Worm (Caenorhabditis elegans) whole organism, young adult: Measurements from ENCODE around the gene dct-11.

ENCODE experiments used
- B0261.1 ChIP-seq: sonication (generic microtip); optimal IDR thresholded peaks from 2 replicates; lab custom pipeline; 2016; ENCODE audit warnings: mild to moderate bottlenecking, missing genetic modification characterization, moderate library complexity, missing compliant biosample characterization
- B0336.3 ChIP-seq: fragments of 200-800 bp; sonication (Bioruptor generic); IDR thresholded peaks from 2 replicates; pipeline ENCODE4 v1.3.6; 2022; ENCODE audit warnings: missing genetic modification characterization, missing compliant biosample characterization
- C06A6.2 ChIP-seq: fragments of 200-800 bp; sonication (Bioruptor generic); conservative IDR thresholded peaks from 2 replicates; pipeline ENCODE4 v1.3.6; 2022; ENCODE audit warnings: missing genetic modification characterization, missing compliant biosample characterization
- F10E7.11 ChIP-seq: sonication (generic microtip); optimal IDR thresholded peaks from 2 replicates; lab custom pipeline; 2017; ENCODE audit warnings: mild to moderate bottlenecking, missing genetic modification characterization, moderate library complexity, missing compliant biosample characterization
- F23B12.7 ChIP-seq: sonication (generic microtip); optimal IDR thresholded peaks from 2 replicates; lab custom pipeline; 2017; ENCODE audit warnings: missing genetic modification characterization, mild to moderate bottlenecking, missing compliant biosample characterization, antibody characterized with exemption, moderate library complexity; ENCODE audit not compliant: insufficient read depth
- F37B4.10 ChIP-seq: fragments of 200-800 bp; sonication (Bioruptor generic); IDR thresholded peaks from 2 replicates; pipeline ENCODE4 v1.3.6; 2022; ENCODE audit warnings: missing genetic modification characterization, missing compliant biosample characterization
- F52B5.7 ChIP-seq: sonication (generic microtip); optimal IDR thresholded peaks from 2 replicates; lab custom pipeline; 2016; ENCODE audit warnings: mild to moderate bottlenecking, missing genetic modification characterization, missing compliant biosample characterization
- K11D2.4 ChIP-seq: fragments of 200-800 bp; sonication (Bioruptor generic); IDR thresholded peaks from 2 replicates; pipeline ENCODE4 v1.3.6; 2022; ENCODE audit warnings: missing genetic modification reagents, missing genetic modification characterization, missing compliant biosample characterization
- T07F8.4 ChIP-seq: sonication (generic microtip); optimal IDR thresholded peaks from 2 replicates; lab custom pipeline; 2016; ENCODE audit warnings: mild to moderate bottlenecking, missing genetic modification characterization, moderate library complexity, missing compliant biosample characterization
- Y67H2A.10 ChIP-seq: fragments of 200-800 bp; sonication (Bioruptor generic); conservative IDR thresholded peaks from 2 replicates; pipeline ENCODE4 v1.3.6; 2022; ENCODE audit warnings: missing genetic modification reagents, missing genetic modification characterization, missing compliant biosample characterization
- Y79H2A.3 ChIP-seq: fragments of 200-800 bp; sonication (Bioruptor generic); conservative IDR thresholded peaks from 2 replicates; pipeline ENCODE4 v1.3.6; 2022; ENCODE audit warnings: missing genetic modification reagents, missing genetic modification characterization, missing compliant biosample characterization
- ZK185.1 ChIP-seq: sonication (generic microtip); optimal IDR thresholded peaks from 2 replicates; lab custom pipeline; 2016; ENCODE audit warnings: mild to moderate bottlenecking, missing genetic modification characterization, missing compliant biosample characterization; ENCODE audit not compliant: poor library complexity, severe bottlenecking
- akir-1 ChIP-seq: fragments of 200-800 bp; sonication (Bioruptor generic); optimal IDR thresholded peaks from 2 replicates; lab custom pipeline; 2018; ENCODE audit warnings: mild to moderate bottlenecking, missing genetic modification characterization, moderate library complexity, missing compliant biosample characterization
- aptf-2 ChIP-seq: fragments of 200-800 bp; sonication (Bioruptor generic); conservative IDR thresholded peaks from 2 replicates; pipeline ENCODE4 v1.3.6; 2022; ENCODE audit warnings: missing genetic modification reagents, missing genetic modification characterization, missing compliant biosample characterization
- aptf-3 ChIP-seq: fragments of 200-800 bp; sonication (Bioruptor generic); IDR thresholded peaks from 2 replicates; pipeline ENCODE4 v1.3.6; 2022; ENCODE audit warnings: missing genetic modification characterization, missing compliant biosample characterization
- bed-1 ChIP-seq: fragments of 200-800 bp; sonication (Bioruptor generic); IDR thresholded peaks from 2 replicates; pipeline ENCODE4 v1.3.6; 2022; ENCODE audit warnings: missing genetic modification reagents, missing genetic modification characterization, missing compliant biosample characterization
- ccch-3 ChIP-seq: fragments of 200-800 bp; sonication (Bioruptor generic); optimal IDR thresholded peaks from 2 replicates; lab custom pipeline; 2018; ENCODE audit warnings: mild to moderate bottlenecking, missing genetic modification characterization, missing compliant biosample characterization
- cebp-2 ChIP-seq: fragments of 200-800 bp; sonication (Bioruptor generic); IDR thresholded peaks from 2 replicates; pipeline ENCODE4 v1.3.6; 2022; ENCODE audit warnings: missing genetic modification characterization, missing compliant biosample characterization
- ceh-40 ChIP-seq: fragments of 200-800 bp; sonication (Bioruptor generic); IDR thresholded peaks from 2 replicates; pipeline ENCODE4 v1.3.6; 2022; ENCODE audit warnings: missing genetic modification characterization, missing compliant biosample characterization
- ceh-58 ChIP-seq: fragments of 200-800 bp; sonication (Bioruptor generic); IDR thresholded peaks from 2 replicates; pipeline ENCODE4 v1.3.6; 2022; ENCODE audit warnings: missing genetic modification characterization, missing compliant biosample characterization
- chd-7 ChIP-seq: sonication (generic microtip); optimal IDR thresholded peaks from 2 replicates; lab custom pipeline; 2016; ENCODE audit warnings: mild to moderate bottlenecking, missing genetic modification characterization, moderate library complexity, missing compliant biosample characterization
- die-1 ChIP-seq: sonication (generic microtip); optimal IDR thresholded peaks from 2 replicates; lab custom pipeline; 2016; ENCODE audit warnings: missing genotype, mild to moderate bottlenecking, missing genetic modification characterization, missing compliant biosample characterization
- dox-1 ChIP-seq: fragments of 200-800 bp; sonication (Bioruptor generic); IDR thresholded peaks from 2 replicates; pipeline ENCODE4 v1.3.6; 2022; ENCODE audit warnings: missing genetic modification reagents, missing genetic modification characterization, missing compliant biosample characterization
- efl-1 ChIP-seq: fragments of 150-350 bp; optimal IDR thresholded peaks from 2 replicates; lab custom pipeline; 2014; ENCODE audit warnings: missing biosample characterization, missing genetic modification reagents, missing genetic modification characterization
- egl-18 ChIP-seq: fragments of 200-800 bp; sonication (Bioruptor generic); IDR thresholded peaks from 2 replicates; pipeline ENCODE4 v1.3.6; 2022; ENCODE audit warnings: missing genetic modification reagents, missing genetic modification characterization, missing compliant biosample characterization
- gei-17 ChIP-seq: fragments of 200-800 bp; sonication (Bioruptor generic); optimal IDR thresholded peaks from 2 replicates; lab custom pipeline; 2018; ENCODE audit warnings: mild to moderate bottlenecking, missing genetic modification characterization, missing compliant biosample characterization
- hlh-12 ChIP-seq: sonication (generic microtip); optimal IDR thresholded peaks from 2 replicates; lab custom pipeline; 2016; ENCODE audit warnings: missing genetic modification characterization, missing compliant biosample characterization
- lir-1 ChIP-seq: fragments of 200-800 bp; sonication (Bioruptor generic); conservative IDR thresholded peaks from 2 replicates; pipeline ENCODE4 v1.3.6; 2022; ENCODE audit warnings: missing genetic modification reagents, missing genetic modification characterization, missing compliant biosample characterization
- lsl-1 ChIP-seq: fragments of 200-800 bp; sonication (Bioruptor generic); optimal IDR thresholded peaks from 2 replicates; lab custom pipeline; 2018; ENCODE audit warnings: mild to moderate bottlenecking, missing genetic modification characterization, moderate library complexity, missing compliant biosample characterization
- nfyb-1 ChIP-seq: fragments of 200-800 bp; sonication (Bioruptor generic); IDR thresholded peaks from 2 replicates; pipeline ENCODE4 v1.3.6; 2022; ENCODE audit warnings: missing genetic modification reagents, missing genetic modification characterization, missing compliant biosample characterization
- nhr-120 ChIP-seq: fragments of 200-800 bp; sonication (Bioruptor generic); IDR thresholded peaks from 2 replicates; pipeline ENCODE4 v1.3.6; 2022; ENCODE audit warnings: missing genetic modification characterization, missing compliant biosample characterization
- nhr-179 ChIP-seq: sonication (generic microtip); optimal IDR thresholded peaks from 2 replicates; lab custom pipeline; 2016; ENCODE audit warnings: mild to moderate bottlenecking, missing genetic modification characterization, missing compliant biosample characterization
- nhr-27 ChIP-seq: fragments of 200-800 bp; sonication (Bioruptor generic); optimal IDR thresholded peaks from 2 replicates; lab custom pipeline; 2018; ENCODE audit warnings: mild to moderate bottlenecking, missing genetic modification characterization, moderate library complexity, missing compliant biosample characterization
- nhr-80 ChIP-seq: sonication (generic microtip); optimal IDR thresholded peaks from 2 replicates; lab custom pipeline; 2016; ENCODE audit warnings: missing genetic modification characterization, missing compliant biosample characterization
- nhr-90 ChIP-seq: sonication (generic microtip); optimal IDR thresholded peaks from 2 replicates; lab custom pipeline; 2016; ENCODE audit warnings: missing genotype, mild to moderate bottlenecking, missing genetic modification characterization, missing compliant biosample characterization
- rpc-1 ChIP-seq, 2 experiments: fragments of 150-350 bp in 1 of 2; sonication (generic microtip) in 1 of 2; optimal IDR thresholded peaks; 2 replicates each; lab custom pipeline; 2014 to 2018; ENCODE audit warnings: missing biosample characterization in 1 of 2, missing genetic modification characterization in 1 of 2, missing genetic modification reagents in 1 of 2, missing genotype in 1 of 2
- snpc-3.4 ChIP-seq: sonication (generic microtip); optimal IDR thresholded peaks from 2 replicates; lab custom pipeline; 2017; ENCODE audit warnings: missing genetic modification characterization, mild to moderate bottlenecking, missing compliant biosample characterization, antibody characterized with exemption, moderate library complexity, missing genotype, missing genetic modification reagents
- somi-1 ChIP-seq: fragments of 200-800 bp; sonication (Bioruptor generic); optimal IDR thresholded peaks from 2 replicates; lab custom pipeline; 2018; ENCODE audit warnings: mild to moderate bottlenecking, missing genetic modification characterization, missing compliant biosample characterization
- unc-130 ChIP-seq: sonication (generic microtip); optimal IDR thresholded peaks from 2 replicates; lab custom pipeline; 2016; ENCODE audit warnings: missing genetic modification reagents, missing genetic modification characterization, missing compliant biosample characterization
- unc-62 ChIP-seq: fragments of 150-350 bp; optimal IDR thresholded peaks from 2 replicates; lab custom pipeline; 2014; ENCODE audit warnings: missing biosample characterization, missing genetic modification reagents, missing genetic modification characterization
- xnd-1 ChIP-seq: sonication (generic microtip); optimal IDR thresholded peaks from 2 replicates; lab custom pipeline; 2016; ENCODE audit warnings: missing genotype, missing genetic modification reagents, missing genetic modification characterization, missing compliant biosample characterization
- zim-3 ChIP-seq: sonication (generic microtip); optimal IDR thresholded peaks from 2 replicates; lab custom pipeline; 2017; ENCODE audit warnings: mild to moderate bottlenecking, missing genetic modification characterization, moderate library complexity, missing compliant biosample characterization
- ztf-22 ChIP-seq: fragments of 200-800 bp; sonication (Bioruptor generic); optimal IDR thresholded peaks from 2 replicates; lab custom pipeline; 2018; ENCODE audit warnings: mild to moderate bottlenecking, missing genetic modification characterization, moderate library complexity, missing compliant biosample characterization
- ztf-26 ChIP-seq: sonication (generic microtip); optimal IDR thresholded peaks from 2 replicates; lab custom pipeline; 2017; ENCODE audit warnings: missing genetic modification characterization, missing compliant biosample characterization
- ztf-3 ChIP-seq: fragments of 200-800 bp; sonication (Bioruptor generic); optimal IDR thresholded peaks from 2 replicates; lab custom pipeline; 2018; ENCODE audit warnings: mild to moderate bottlenecking, missing genetic modification characterization, missing compliant biosample characterization

Gene dct-11

ce11 chrX:5803492-5803891 lies 36.1 kb downstream of the dct-11 start:
- no peak for TF ChIP-seq egl-18 (GFP tag; lab: Robert Waterston, UW)
- TF ChIP-seq hlh-12 (tag; lab: Kevin White, UChicago), result no peak
- no peak for TF ChIP-seq snpc-3.4 (tag; lab: Kevin White, UChicago)
- TF ChIP-seq gei-17, result no peak

ce11 chrX:5802582-5802981 lies 37.0 kb downstream of the dct-11 start:
- no peak for TF ChIP-seq B0336.3 (GFP tag; lab: Robert Waterston, UW)
- no peak for TF ChIP-seq nhr-27 (tag; lab: Kevin White, UChicago)

- TF ChIP-seq cebp-2 (peak; percentile 81; the same call in 1 of the 2 replicates), bed-1 (GFP tag; lab: Robert Waterston, UW) (peak; percentile 90; the same call in 1 of the 2 replicates), dox-1 (peak; percentile 89), ceh-58 (GFP tag; lab: Robert Waterston, UW) (0 out of 2 replicates have a peak, but pooled peaks have one; percentile 47), somi-1 (GFP tag; lab: Kevin White, UChicago) (peak; percentile 91), ccch-3 (GFP tag; lab: Kevin White, UChicago) (peak; percentile 74), nhr-80 (peak; percentile 52), F52B5.7 (tag; lab: Kevin White, UChicago) (peak; percentile 86), F23B12.7 (no peak), rpc-1 (optimal IDR thresholded peaks at IDR 0.05; lab: Kevin White, UChicago) (peak; percentile 96), rpc-1 (tag; optimal IDR thresholded peaks at IDR 0.05; lab: Kevin White, UChicago) (peak; percentile 96), ztf-26 (tag; lab: Kevin White, UChicago) (peak; percentile 91), nhr-120 (0 out of 2 replicates have a peak, but pooled peaks have one; percentile 25), ceh-40 (GFP tag; lab: Robert Waterston, UW) (0 out of 2 replicates have a peak, but pooled peaks have one; percentile 56), ZK185.1 (tag; lab: Kevin White, UChicago) (peak; percentile 94), nhr-90 (tag; lab: Kevin White, UChicago) (peak; percentile 93), F37B4.10 (GFP tag; lab: Robert Waterston, UW) (no peak), efl-1 (GFP tag; lab: Kevin White, UChicago) (peak; percentile 21), ztf-3 (no peak), C06A6.2 (peak; percentile 61; the same call in 1 of the 2 replicates), ztf-22 (GFP tag; lab: Kevin White, UChicago) (peak; percentile 73), Y67H2A.10 (GFP tag; lab: Robert Waterston, UW) (peak; percentile 35; the same call in 1 of the 2 replicates), die-1 (peak; percentile 88), F10E7.11 (tag; lab: Kevin White, UChicago) (peak; percentile 27), unc-130 (GFP tag; lab: Kevin White, UChicago) (peak; percentile 81), Y79H2A.3 (GFP tag; lab: Robert Waterston, UW) (0 out of 2 replicates have a peak, but pooled peaks have one; percentile 63), akir-1 (GFP tag; lab: Kevin White, UChicago) (peak; percentile 24), chd-7 (peak; percentile 91), lir-1 (GFP tag; lab: Robert Waterston, UW) (peak; percentile 61), B0261.1 (tag; lab: Kevin White, UChicago) (peak; percentile 99), zim-3 (tag; lab: Kevin White, UChicago) (peak; percentile 89), aptf-2 (GFP tag; lab: Robert Waterston, UW) (peak; percentile 74; the same call in 1 of the 2 replicates), xnd-1 (tag; lab: Kevin White, UChicago) (no peak), unc-62 (GFP tag; lab: Kevin White, UChicago) (no peak), K11D2.4 (GFP tag; lab: Robert Waterston, UW) (peak; percentile 76), T07F8.4 (peak; percentile 84), aptf-3 (GFP tag; lab: Robert Waterston, UW) (0 out of 2 replicates have a peak, but pooled peaks have one; percentile 38), nhr-179 (peak; percentile 41), lsl-1 (GFP tag; lab: Kevin White, UChicago) (peak; percentile 27), nfyb-1 (GFP tag; lab: Robert Waterston, UW) (peak; percentile 85)
Measured at ce11 chrX:5801156-5801592, 38.4 kb downstream of the dct-11 start.
